Fruit fly (Drosophila melanogaster) whole organism, embryonic: Measurements from ENCODE around the gene CG31321.

ENCODE experiments used
- Aef1 ChIP-seq: fragments of 200-800 bp; sonication (Bioruptor generic); IDR thresholded peaks from 3 replicates; pipeline ENCODE4 v1.3.6; 2022; ENCODE audit warnings: missing biosample characterization, missing genetic modification characterization
- Antp ChIP-seq: fragments of 200-800 bp; sonication (Bioruptor generic); optimal IDR thresholded peaks from 3 replicates; lab custom pipeline; 2016; ENCODE audit warnings: missing biosample characterization, missing genetic modification characterization
- CG10565 ChIP-seq: fragments of 200-800 bp; sonication (Bioruptor generic); optimal IDR thresholded peaks from 3 replicates; lab custom pipeline; 2016; ENCODE audit warnings: missing biosample characterization, mild to moderate bottlenecking, missing genetic modification characterization
- CG11504 ChIP-seq: fragments of 200-800 bp; sonication (Bioruptor generic); optimal IDR thresholded peaks from 3 replicates; lab custom pipeline; 2019; ENCODE audit warnings: missing biosample characterization, mild to moderate bottlenecking, missing genetic modification characterization, moderate library complexity
- CG11560 ChIP-seq: fragments of 200-800 bp; sonication (Bioruptor generic); IDR thresholded peaks from 3 replicates; pipeline ENCODE4 v1.3.6; 2022; ENCODE audit warnings: missing biosample characterization, missing genetic modification characterization
- CG12391 ChIP-seq: fragments of 200-800 bp; sonication (Bioruptor generic); optimal IDR thresholded peaks from 3 replicates; lab custom pipeline; 2018; ENCODE audit warnings: missing biosample characterization, mild to moderate bottlenecking, missing genetic modification characterization, moderate library complexity
- CG12769 ChIP-seq: fragments of 200-800 bp; sonication (Bioruptor generic); optimal IDR thresholded peaks from 2 replicates; lab custom pipeline; 2019; ENCODE audit warnings: missing biosample characterization, mild to moderate bottlenecking, missing genetic modification characterization, moderate library complexity
- CG13624 ChIP-seq: fragments of 200-800 bp; sonication (Bioruptor generic); optimal IDR thresholded peaks from 2 replicates; lab custom pipeline; 2016; ENCODE audit warnings: missing biosample characterization, missing genetic modification characterization
- CG14441 ChIP-seq: fragments of 200-800 bp; sonication (Bioruptor generic); IDR thresholded peaks from 2 replicates; pipeline ENCODE4 v1.3.6; 2022; ENCODE audit warnings: missing biosample characterization, missing genetic modification characterization
- CG14667 ChIP-seq: fragments of 200-800 bp; sonication (Bioruptor generic); IDR thresholded peaks from 2 replicates; pipeline ENCODE4 v1.3.6; 2022; ENCODE audit warnings: missing biosample characterization, missing genetic modification characterization
- CG14965 ChIP-seq: fragments of 200-800 bp; sonication (Bioruptor generic); optimal IDR thresholded peaks from 2 replicates; lab custom pipeline; 2016; ENCODE audit warnings: missing biosample characterization, missing genetic modification characterization, borderline replicate concordance
- CG18599 ChIP-seq: fragments of 200-800 bp; sonication (Bioruptor generic); optimal IDR thresholded peaks from 3 replicates; lab custom pipeline; 2017; ENCODE audit warnings: missing biosample characterization, missing genetic modification characterization, mild to moderate bottlenecking, moderate library complexity, missing genetic modification reagents
- CG2199 ChIP-seq: fragments of 200-800 bp; sonication (Bioruptor generic); IDR thresholded peaks from 3 replicates; pipeline ENCODE4 v1.3.6; 2022; ENCODE audit warnings: missing biosample characterization, missing genetic modification characterization
- CG2712 ChIP-seq: fragments of 200-800 bp; optimal IDR thresholded peaks from 3 replicates; lab custom pipeline; 2019; ENCODE audit warnings: missing biosample characterization, mild to moderate bottlenecking, missing genetic modification characterization, moderate library complexity
- CG32767 ChIP-seq: fragments of 200-800 bp; sonication (Bioruptor generic); IDR thresholded peaks from 2 replicates; pipeline ENCODE4 v1.3.6; 2022; ENCODE audit warnings: missing biosample characterization, missing genetic modification characterization
- CG3847 ChIP-seq: fragments of 200-800 bp; sonication (Bioruptor generic); IDR thresholded peaks from 2 replicates; pipeline ENCODE4 v1.3.6; 2022; ENCODE audit warnings: missing biosample characterization, missing genetic modification characterization
- CG4820 ChIP-seq: fragments of 200-800 bp; sonication (Bioruptor generic); optimal IDR thresholded peaks from 3 replicates; lab custom pipeline; 2016; ENCODE audit warnings: missing biosample characterization, missing genetic modification characterization
- CG7556 ChIP-seq: fragments of 200-800 bp; sonication (Bioruptor generic); optimal IDR thresholded peaks from 2 replicates; lab custom pipeline; 2017; ENCODE audit warnings: missing biosample characterization, mild to moderate bottlenecking, missing genetic modification characterization
- CG7786 ChIP-seq: fragments of 200-800 bp; sonication (Bioruptor generic); optimal IDR thresholded peaks from 2 replicates; lab custom pipeline; 2016; ENCODE audit warnings: missing biosample characterization, missing genetic modification characterization
- CG8765 ChIP-seq: fragments of 200-800 bp; sonication (Bioruptor generic); IDR thresholded peaks from 2 replicates; pipeline ENCODE4 v1.3.6; 2022; ENCODE audit warnings: missing biosample characterization, missing genetic modification characterization
- CHES-1-like ChIP-seq: fragments of 200-800 bp; sonication (Bioruptor generic); optimal IDR thresholded peaks from 2 replicates; lab custom pipeline; 2016; ENCODE audit warnings: missing biosample characterization, missing genetic modification characterization
- Doc3 ChIP-seq: fragments of 200-800 bp; sonication (Bioruptor generic); IDR thresholded peaks from 3 replicates; pipeline ENCODE4 v1.3.6; 2022; ENCODE audit warnings: missing biosample characterization, missing genetic modification characterization; ENCODE audit not compliant: partially characterized antibody
- Fer1 ChIP-seq: fragments of 200-800 bp; sonication (Bioruptor generic); optimal IDR thresholded peaks from 2 replicates; lab custom pipeline; 2017; ENCODE audit warnings: missing biosample characterization, mild to moderate bottlenecking, missing genetic modification characterization
- HmgD ChIP-seq: fragments of 200-800 bp; sonication (Bioruptor generic); optimal IDR thresholded peaks from 3 replicates; lab custom pipeline; 2016; ENCODE audit warnings: missing biosample characterization, missing genetic modification characterization
- Hr51 ChIP-seq, 2 experiments: fragments of 200-800 bp; sonication (Bioruptor generic); optimal IDR thresholded peaks; 2 replicates in 1 of 2; 3 replicates in 1 of 2; lab custom pipeline; 2016 to 2018; ENCODE audit warnings: missing biosample characterization in 2 of 2, missing genetic modification characterization in 2 of 2, mild to moderate bottlenecking in 1 of 2, moderate library complexity in 1 of 2
- Meics ChIP-seq: fragments of 200-800 bp; sonication (Bioruptor generic); optimal IDR thresholded peaks from 2 replicates; lab custom pipeline; 2017; ENCODE audit warnings: missing biosample characterization, mild to moderate bottlenecking, missing genetic modification characterization
- Optix ChIP-seq: fragments of 200-800 bp; sonication (Bioruptor generic); IDR thresholded peaks from 3 replicates; pipeline ENCODE4 v1.3.6; 2022; ENCODE audit warnings: missing biosample characterization, missing genetic modification characterization
- Sox100B ChIP-seq: fragments of 200-800 bp; sonication (Bioruptor generic); optimal IDR thresholded peaks from 3 replicates; lab custom pipeline; 2018; ENCODE audit warnings: missing biosample characterization, mild to moderate bottlenecking, missing genetic modification characterization
- Sox102F ChIP-seq: fragments of 200-800 bp; sonication (Bioruptor generic); optimal IDR thresholded peaks from 2 replicates; lab custom pipeline; 2018; ENCODE audit warnings: missing biosample characterization, mild to moderate bottlenecking, missing genetic modification characterization, moderate library complexity
- YL-1 ChIP-seq: fragments of 200-800 bp; sonication (Bioruptor generic); optimal IDR thresholded peaks from 3 replicates; lab custom pipeline; 2017; ENCODE audit warnings: missing biosample characterization, mild to moderate bottlenecking, missing genetic modification characterization
- amos ChIP-seq: fragments of 200-800 bp; sonication (Bioruptor generic); IDR thresholded peaks from 2 replicates; pipeline ENCODE4 v1.3.6; 2022; ENCODE audit warnings: missing biosample characterization, missing genetic modification characterization; ENCODE audit not compliant: partially characterized antibody
- br ChIP-seq: fragments of >200 bp; optimal IDR thresholded peaks from 2 replicates; lab custom pipeline; 2017
- corto ChIP-seq: fragments of 200-800 bp; sonication (Bioruptor generic); optimal IDR thresholded peaks from 2 replicates; lab custom pipeline; 2016; ENCODE audit warnings: missing biosample characterization, mild to moderate bottlenecking, missing genetic modification characterization, moderate library complexity
- dm ChIP-seq: fragments of 200-800 bp; sonication (Bioruptor generic); optimal IDR thresholded peaks from 3 replicates; lab custom pipeline; 2016; ENCODE audit warnings: missing biosample characterization, missing genetic modification characterization
- esg ChIP-seq: fragments of 200-800 bp; sonication (Bioruptor generic); conservative IDR thresholded peaks from 2 replicates; pipeline ENCODE4 v1.3.6; 2022; ENCODE audit warnings: missing biosample characterization, missing genetic modification characterization
- fd102C ChIP-seq: fragments of 200-800 bp; sonication (Bioruptor generic); optimal IDR thresholded peaks from 2 replicates; lab custom pipeline; 2018; ENCODE audit warnings: missing biosample characterization, mild to moderate bottlenecking, missing genetic modification characterization, moderate library complexity
- fd96Cb ChIP-seq: fragments of 200-800 bp; sonication (Bioruptor generic); optimal IDR thresholded peaks from 2 replicates; lab custom pipeline; 2018; ENCODE audit warnings: missing biosample characterization, mild to moderate bottlenecking, missing genetic modification characterization, moderate library complexity
- gsb-n ChIP-seq: fragments of 200-800 bp; sonication (Bioruptor generic); optimal IDR thresholded peaks from 3 replicates; lab custom pipeline; 2018; ENCODE audit warnings: missing biosample characterization, mild to moderate bottlenecking, missing genetic modification characterization
- ham ChIP-seq: fragments of 200-800 bp; sonication (Bioruptor generic); IDR thresholded peaks from 2 replicates; pipeline ENCODE4 v1.3.6; 2022; ENCODE audit warnings: missing biosample characterization, missing genetic modification characterization
- inv ChIP-seq: fragments of 200-800 bp; sonication (Bioruptor generic); IDR thresholded peaks from 2 replicates; pipeline ENCODE4 v1.3.6; 2022; ENCODE audit warnings: missing biosample characterization, missing genetic modification characterization; ENCODE audit not compliant: partially characterized antibody
- jumu ChIP-seq: fragments of 200-800 bp; sonication (Bioruptor generic); optimal IDR thresholded peaks from 3 replicates; lab custom pipeline; 2016; ENCODE audit warnings: missing biosample characterization, missing genetic modification characterization
- kni ChIP-seq: fragments of 200-800 bp; sonication (Bioruptor generic); optimal IDR thresholded peaks from 3 replicates; lab custom pipeline; 2017; ENCODE audit warnings: mild to moderate bottlenecking, missing biosample characterization, missing genetic modification reagents, missing genetic modification characterization
- maf-S ChIP-seq: fragments of 200-800 bp; sonication (Bioruptor generic); optimal IDR thresholded peaks from 2 replicates; lab custom pipeline; 2016; ENCODE audit warnings: missing biosample characterization, missing genetic modification characterization
- pfk ChIP-seq: fragments of 200-800 bp; sonication (Bioruptor generic); optimal IDR thresholded peaks from 2 replicates; lab custom pipeline; 2018; ENCODE audit warnings: missing biosample characterization, mild to moderate bottlenecking, missing genetic modification characterization, moderate library complexity
- pho ChIP-seq: fragments of 200-800 bp; sonication (Bioruptor generic); optimal IDR thresholded peaks from 2 replicates; lab custom pipeline; 2016; ENCODE audit warnings: missing biosample characterization, missing genetic modification characterization
- pnt ChIP-seq: fragments of 200-800 bp; sonication (Bioruptor generic); optimal IDR thresholded peaks from 3 replicates; lab custom pipeline; 2016; ENCODE audit warnings: missing biosample characterization, missing genetic modification characterization
- sens ChIP-seq: fragments of 200-800 bp; sonication (Bioruptor generic); peaks from one replicate; lab custom pipeline; 2016; ENCODE audit warnings: missing biosample characterization, missing genetic modification characterization
- slou ChIP-seq: fragments of 200-800 bp; sonication (Bioruptor generic); optimal IDR thresholded peaks from 3 replicates; lab custom pipeline; 2016; ENCODE audit warnings: missing biosample characterization, missing genetic modification characterization
- tna ChIP-seq: fragments of 200-800 bp; sonication (Bioruptor generic); IDR thresholded peaks from 2 replicates; pipeline ENCODE4 v1.3.6; 2022; ENCODE audit warnings: missing biosample characterization, missing genetic modification characterization; ENCODE audit not compliant: partially characterized antibody
- trem ChIP-seq: fragments of 200-800 bp; optimal IDR thresholded peaks from 3 replicates; lab custom pipeline; 2019; ENCODE audit warnings: missing biosample characterization, mild to moderate bottlenecking, missing genetic modification characterization, moderate library complexity
- vvl ChIP-seq: fragments of 200-800 bp; sonication (Bioruptor generic); IDR thresholded peaks from 2 replicates; pipeline ENCODE4 v1.3.6; 2022; ENCODE audit warnings: missing biosample characterization, missing genetic modification characterization

Gene CG31321

DNA sequence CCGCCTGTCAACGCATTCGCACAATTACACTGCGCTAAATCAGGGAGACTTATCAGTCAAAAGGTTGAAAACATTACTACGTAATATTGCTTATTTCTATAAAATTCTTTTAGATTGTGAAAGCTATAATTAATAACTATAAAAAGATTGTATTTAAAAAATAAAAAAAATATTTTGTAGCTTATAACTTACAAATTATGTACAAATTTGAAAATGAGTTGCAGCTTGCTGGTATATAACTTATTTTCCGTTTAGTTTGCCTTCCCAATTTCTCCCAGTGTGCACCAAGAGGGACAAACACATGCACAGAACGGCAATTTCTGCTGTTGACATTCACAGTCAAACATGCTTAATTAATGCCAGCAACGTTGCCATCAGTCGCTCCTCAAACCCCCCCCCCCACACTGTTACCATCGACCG is 43.6 kb downstream of the CG31321 start (continued):
- TF ChIP-seq Optix (0 out of 3 replicates have a peak, but pooled peaks have one; percentile 32), Meics (peak; percentile 85), Antp (no peak), Doc3 (GFP tag; lab: Robert Waterston, UW) (no peak), fd96Cb (tag; lab: Kevin White, UChicago) (peak; percentile 78), esg (GFP tag; lab: Robert Waterston, UW) (peak; percentile 59), kni (GFP tag; lab: Kevin White, UChicago) (no peak), CG11504 (tag; lab: Kevin White, UChicago) (peak; percentile 91), jumu (no peak), tna (GFP tag; lab: Robert Waterston, UW) (no peak), corto (GFP tag; lab: Kevin White, UChicago) (peak; percentile 25), pnt (GFP tag; lab: Kevin White, UChicago) (no peak), CG12769 (tag; lab: Kevin White, UChicago) (no peak), Sox102F (GFP tag; lab: Kevin White, UChicago) (peak; percentile 74), CG13624 (no peak), CG7786 (GFP tag; lab: Kevin White, UChicago) (no peak), CG2199 (GFP tag; lab: Robert Waterston, UW) (no peak), CG3847 (peak; percentile 38), inv (GFP tag; lab: Robert Waterston, UW) (no peak), Fer1 (GFP tag; lab: Kevin White, UChicago) (peak; percentile 89), CG14965 (GFP tag; lab: Kevin White, UChicago) (no peak), CG32767 (GFP tag; lab: Robert Waterston, UW) (no peak), CG14667 (GFP tag; lab: Robert Waterston, UW) (0 out of 2 replicates have a peak, but pooled peaks have one; percentile 25), CG4820 (GFP tag; lab: Kevin White, UChicago) (peak; percentile 62), trem (tag; lab: Kevin White, UChicago) (peak; percentile 41), dm (GFP tag; lab: Kevin White, UChicago) (no peak), gsb-n (tag; lab: Kevin White, UChicago) (peak; percentile 64), CG7556 (GFP tag; lab: Kevin White, UChicago) (peak; percentile 83), br (no peak), YL-1 (GFP tag; lab: Kevin White, UChicago) (no peak), fd102C (GFP tag; lab: Kevin White, UChicago) (no peak), pho (GFP tag; lab: Kevin White, UChicago) (no peak), CG11560 (tag; lab: Robert Waterston, UW) (no peak), CG2712 (tag; lab: Kevin White, UChicago) (peak; percentile 88), CHES-1-like (GFP tag; lab: Kevin White, UChicago) (no peak), CG10565 (no peak), ham (GFP tag; lab: Robert Waterston, UW) (no peak), HmgD (no peak), sens (GFP tag; lab: Kevin White, UChicago) (peak; percentile 67), CG18599 (GFP tag; lab: Kevin White, UChicago) (peak; percentile 87), amos (GFP tag; lab: Robert Waterston, UW) (no peak), Aef1 (no peak), CG14441 (GFP tag; lab: Robert Waterston, UW) (peak; percentile 40), CG8765 (GFP tag; lab: Robert Waterston, UW) (no peak), Sox100B (GFP tag; lab: Kevin White, UChicago) (peak; percentile 85), CG12391 (peak; percentile 70), slou (GFP tag; lab: Kevin White, UChicago) (no peak), pfk (GFP tag; lab: Kevin White, UChicago) (no peak), Hr51 (GFP tag; optimal IDR thresholded peaks at IDR 0.05; lab: Kevin White, UChicago) (peak in 1 of 2 experiments; percentile 80), maf-S (no peak), vvl (GFP tag; lab: Robert Waterston, UW) (peak; percentile 41; the same call in 1 of the 2 replicates)
